Worm (Caenorhabditis elegans) whole organism, young adult: ENCODE measurements around the gene pig-1.

ENCODE experiments used
- B0019.2 ChIP-seq: fragments of 200-800 bp; sonication (Bioruptor generic); conservative IDR thresholded peaks from 2 replicates; pipeline ENCODE4 v1.3.6; 2022; ENCODE audit warnings: missing genetic modification reagents, missing genetic modification characterization, missing compliant biosample characterization
- B0261.1 ChIP-seq: sonication (generic microtip); optimal IDR thresholded peaks from 2 replicates; lab custom pipeline; 2016; ENCODE audit warnings: mild to moderate bottlenecking, missing genetic modification characterization, moderate library complexity, missing compliant biosample characterization
- C17E4.6 ChIP-seq: fragments of 200-800 bp; sonication (Bioruptor generic); IDR thresholded peaks from 2 replicates; pipeline ENCODE4 v1.3.6; 2022; ENCODE audit warnings: missing genetic modification reagents, missing genetic modification characterization, missing compliant biosample characterization
- F10E7.11 ChIP-seq: sonication (generic microtip); optimal IDR thresholded peaks from 2 replicates; lab custom pipeline; 2017; ENCODE audit warnings: mild to moderate bottlenecking, missing genetic modification characterization, moderate library complexity, missing compliant biosample characterization
- F23B12.7 ChIP-seq: sonication (generic microtip); optimal IDR thresholded peaks from 2 replicates; lab custom pipeline; 2017; ENCODE audit warnings: missing genetic modification characterization, mild to moderate bottlenecking, missing compliant biosample characterization, antibody characterized with exemption, moderate library complexity; ENCODE audit not compliant: insufficient read depth
- F37B4.10 ChIP-seq: fragments of 200-800 bp; sonication (Bioruptor generic); IDR thresholded peaks from 2 replicates; pipeline ENCODE4 v1.3.6; 2022; ENCODE audit warnings: missing genetic modification characterization, missing compliant biosample characterization
- F39B2.1 ChIP-seq: fragments of 200-800 bp; sonication (Bioruptor generic); IDR thresholded peaks from 2 replicates; pipeline ENCODE4 v1.3.6; 2022; ENCODE audit warnings: missing genetic modification reagents, missing genetic modification characterization, missing compliant biosample characterization
- F55B11.4 ChIP-seq: sonication (generic microtip); optimal IDR thresholded peaks from 2 replicates; lab custom pipeline; 2016; ENCODE audit warnings: missing compliant biosample characterization, missing genetic modification characterization, borderline replicate concordance; ENCODE audit not compliant: insufficient read depth
- F57A8.1 ChIP-seq: fragments of 200-800 bp; sonication (Bioruptor generic); optimal IDR thresholded peaks from 2 replicates; lab custom pipeline; 2018; ENCODE audit warnings: mild to moderate bottlenecking, missing genetic modification characterization, moderate library complexity, missing compliant biosample characterization
- F57C9.4 ChIP-seq: sonication (generic microtip); optimal IDR thresholded peaks from 2 replicates; lab custom pipeline; 2017; ENCODE audit warnings: mild to moderate bottlenecking, missing genetic modification characterization, missing compliant biosample characterization
- K11D2.4 ChIP-seq: fragments of 200-800 bp; sonication (Bioruptor generic); IDR thresholded peaks from 2 replicates; pipeline ENCODE4 v1.3.6; 2022; ENCODE audit warnings: missing genetic modification reagents, missing genetic modification characterization, missing compliant biosample characterization
- Y53F4B.3 ChIP-seq: fragments of 200-800 bp; sonication (Bioruptor generic); IDR thresholded peaks from 2 replicates; pipeline ENCODE4 v1.3.6; 2022; ENCODE audit warnings: missing genetic modification reagents, missing genetic modification characterization, missing compliant biosample characterization
- Y53G8AR.9 ChIP-seq: fragments of 200-800 bp; sonication (Bioruptor generic); conservative IDR thresholded peaks from 2 replicates; pipeline ENCODE4 v1.3.6; 2022; ENCODE audit warnings: missing genetic modification reagents, missing genetic modification characterization, missing compliant biosample characterization
- akir-1 ChIP-seq: fragments of 200-800 bp; sonication (Bioruptor generic); optimal IDR thresholded peaks from 2 replicates; lab custom pipeline; 2018; ENCODE audit warnings: mild to moderate bottlenecking, missing genetic modification characterization, moderate library complexity, missing compliant biosample characterization
- attf-5 ChIP-seq: fragments of 200-800 bp; sonication (Bioruptor generic); optimal IDR thresholded peaks from 2 replicates; lab custom pipeline; 2018; ENCODE audit warnings: mild to moderate bottlenecking, missing genetic modification characterization, missing compliant biosample characterization
- attf-6 ChIP-seq: fragments of 200-800 bp; sonication (Bioruptor generic); IDR thresholded peaks from 2 replicates; pipeline ENCODE4 v1.3.6; 2022; ENCODE audit warnings: missing genetic modification reagents, missing genetic modification characterization, missing compliant biosample characterization
- ccch-3 ChIP-seq: fragments of 200-800 bp; sonication (Bioruptor generic); optimal IDR thresholded peaks from 2 replicates; lab custom pipeline; 2018; ENCODE audit warnings: mild to moderate bottlenecking, missing genetic modification characterization, missing compliant biosample characterization
- cebp-2 ChIP-seq: fragments of 200-800 bp; sonication (Bioruptor generic); IDR thresholded peaks from 2 replicates; pipeline ENCODE4 v1.3.6; 2022; ENCODE audit warnings: missing genetic modification characterization, missing compliant biosample characterization
- ceh-100 ChIP-seq: fragments of 200-800 bp; sonication (Bioruptor generic); IDR thresholded peaks from 2 replicates; pipeline ENCODE4 v1.3.6; 2022; ENCODE audit warnings: missing genetic modification reagents, missing genetic modification characterization, missing compliant biosample characterization
- ceh-58 ChIP-seq: fragments of 200-800 bp; sonication (Bioruptor generic); IDR thresholded peaks from 2 replicates; pipeline ENCODE4 v1.3.6; 2022; ENCODE audit warnings: missing genetic modification characterization, missing compliant biosample characterization
- egl-18 ChIP-seq: fragments of 200-800 bp; sonication (Bioruptor generic); IDR thresholded peaks from 2 replicates; pipeline ENCODE4 v1.3.6; 2022; ENCODE audit warnings: missing genetic modification reagents, missing genetic modification characterization, missing compliant biosample characterization
- egl-44 ChIP-seq: fragments of 200-800 bp; sonication (Bioruptor generic); IDR thresholded peaks from 2 replicates; pipeline ENCODE4 v1.3.6; 2022; ENCODE audit warnings: missing genetic modification reagents, missing genetic modification characterization, missing compliant biosample characterization
- egrh-3 ChIP-seq: fragments of 200-800 bp; sonication (Bioruptor generic); IDR thresholded peaks from 2 replicates; pipeline ENCODE4 v1.3.6; 2022; ENCODE audit warnings: missing genetic modification reagents, missing genetic modification characterization, missing compliant biosample characterization
- ekl-4 ChIP-seq: fragments of 200-800 bp; sonication (Bioruptor generic); IDR thresholded peaks from 2 replicates; pipeline ENCODE4 v1.3.6; 2022; ENCODE audit warnings: missing genetic modification reagents, missing genetic modification characterization, missing compliant biosample characterization
- hlh-12 ChIP-seq: sonication (generic microtip); optimal IDR thresholded peaks from 2 replicates; lab custom pipeline; 2016; ENCODE audit warnings: missing genetic modification characterization, missing compliant biosample characterization
- hlh-26 ChIP-seq: fragments of 200-800 bp; sonication (Bioruptor generic); conservative IDR thresholded peaks from 2 replicates; pipeline ENCODE4 v1.3.6; 2022; ENCODE audit warnings: missing genetic modification reagents, missing genetic modification characterization, missing compliant biosample characterization
- hsf-1 ChIP-seq: fragments of 200-800 bp; sonication (Bioruptor generic); IDR thresholded peaks from 2 replicates; pipeline ENCODE4 v1.3.6; 2022; ENCODE audit warnings: missing genetic modification reagents, missing genetic modification characterization, missing compliant biosample characterization
- madf-8 ChIP-seq: fragments of 200-800 bp; sonication (Bioruptor generic); conservative IDR thresholded peaks from 2 replicates; pipeline ENCODE4 v1.3.6; 2022; ENCODE audit warnings: missing genetic modification reagents, missing genetic modification characterization, missing compliant biosample characterization
- mcd-1 ChIP-seq: fragments of 200-800 bp; sonication (Bioruptor generic); IDR thresholded peaks from 2 replicates; pipeline ENCODE4 v1.3.6; 2022; ENCODE audit warnings: missing genetic modification reagents, missing genetic modification characterization, missing compliant biosample characterization
- mel-28 ChIP-seq: sonication (generic microtip); optimal IDR thresholded peaks from 2 replicates; lab custom pipeline; 2016; ENCODE audit warnings: borderline replicate concordance, mild to moderate bottlenecking, missing genetic modification characterization, missing compliant biosample characterization
- mes-4 ChIP-seq: sonication (generic microtip); optimal IDR thresholded peaks from 2 replicates; lab custom pipeline; 2016; ENCODE audit warnings: missing genotype, missing genetic modification characterization, missing compliant biosample characterization
- mxl-1 ChIP-seq: sonication (generic microtip); optimal IDR thresholded peaks from 2 replicates; lab custom pipeline; 2016; ENCODE audit warnings: missing genetic modification characterization, missing compliant biosample characterization
- nfya-1 ChIP-seq: sonication (generic microtip); optimal IDR thresholded peaks from 2 replicates; lab custom pipeline; 2017; ENCODE audit warnings: antibody characterized with exemption, missing compliant biosample characterization, missing genetic modification characterization, borderline replicate concordance; ENCODE audit not compliant: insufficient read depth
- pbrm-1 ChIP-seq: fragments of 200-800 bp; sonication (Bioruptor generic); IDR thresholded peaks from 2 replicates; pipeline ENCODE4 v1.3.6; 2022; ENCODE audit warnings: missing genetic modification reagents, missing genetic modification characterization, missing compliant biosample characterization
- sea-2 ChIP-seq: fragments of 200-800 bp; sonication (Bioruptor generic); IDR thresholded peaks from 2 replicates; pipeline ENCODE4 v1.3.6; 2022; ENCODE audit warnings: missing genetic modification characterization, missing compliant biosample characterization
- snpc-1.1 ChIP-seq: sonication (generic microtip); optimal IDR thresholded peaks from 2 replicates; lab custom pipeline; 2017; ENCODE audit warnings: missing genetic modification characterization, mild to moderate bottlenecking, missing compliant biosample characterization, antibody characterized with exemption, moderate library complexity, missing genotype, missing genetic modification reagents; ENCODE audit not compliant: insufficient read depth
- snpc-4 ChIP-seq, 5 experiments: fragments of 150-350 bp in 1 of 5; sonication (generic microtip) in 4 of 5; optimal IDR thresholded peaks; 2 replicates each; lab custom pipeline; 2014 to 2018; ENCODE audit warnings: missing genetic modification characterization in 5 of 5, missing biosample characterization in 3 of 5, antibody characterized with exemption in 2 of 5, mild to moderate bottlenecking in 2 of 5, missing compliant biosample characterization in 2 of 5, missing genotype in 2 of 5, moderate library complexity in 2 of 5, missing genetic modification reagents in 1 of 5
- tbp1 ChIP-seq: fragments of 200-800 bp; sonication (Bioruptor generic); optimal IDR thresholded peaks from 2 replicates; lab custom pipeline; 2018; ENCODE audit warnings: mild to moderate bottlenecking, missing genetic modification characterization, missing compliant biosample characterization
- unc-130 ChIP-seq: sonication (generic microtip); optimal IDR thresholded peaks from 2 replicates; lab custom pipeline; 2016; ENCODE audit warnings: missing genetic modification reagents, missing genetic modification characterization, missing compliant biosample characterization
- xnd-1 ChIP-seq: sonication (generic microtip); optimal IDR thresholded peaks from 2 replicates; lab custom pipeline; 2016; ENCODE audit warnings: missing genotype, missing genetic modification reagents, missing genetic modification characterization, missing compliant biosample characterization
- zfh-2 ChIP-seq: fragments of 200-800 bp; sonication (Bioruptor generic); conservative IDR thresholded peaks from 2 replicates; pipeline ENCODE4 v1.3.6; 2022; ENCODE audit warnings: missing genetic modification reagents, missing genetic modification characterization, missing compliant biosample characterization
- ztf-22 ChIP-seq: fragments of 200-800 bp; sonication (Bioruptor generic); optimal IDR thresholded peaks from 2 replicates; lab custom pipeline; 2018; ENCODE audit warnings: mild to moderate bottlenecking, missing genetic modification characterization, moderate library complexity, missing compliant biosample characterization
- ztf-28 ChIP-seq: fragments of 200-800 bp; sonication (Bioruptor generic); IDR thresholded peaks from 2 replicates; pipeline ENCODE4 v1.3.6; 2022; ENCODE audit warnings: missing genetic modification reagents, missing genetic modification characterization, missing compliant biosample characterization

pig-1 gene

ce11 chrIV:466569-466968 is 52.7 kb downstream of the pig-1 start:
- no peak for TF ChIP-seq ceh-58 (GFP tag; lab: Robert Waterston, UW)
- TF ChIP-seq akir-1 (GFP tag; lab: Kevin White, UChicago), result no peak
- no peak for TF ChIP-seq ccch-3
- TF ChIP-seq egl-18 (GFP tag; lab: Robert Waterston, UW), result no peak
- TF ChIP-seq, all 124 proteins: peak for 0

- TF ChIP-seq hsf-1 (GFP tag; lab: Robert Waterston, UW) (no peak), K11D2.4 (GFP tag; lab: Robert Waterston, UW) (0 out of 2 replicates have a peak, but pooled peaks have one; percentile 50), B0261.1 (tag; lab: Kevin White, UChicago) (no peak), mcd-1 (GFP tag; lab: Robert Waterston, UW) (no peak), ztf-28 (GFP tag; lab: Robert Waterston, UW) (0 out of 2 replicates have a peak, but pooled peaks have one; percentile 43), F23B12.7 (tag; lab: Kevin White, UChicago) (no peak), snpc-1.1 (tag; lab: Kevin White, UChicago) (peak; percentile 56), mel-28 (tag; lab: Kevin White, UChicago) (no peak), hlh-12 (no peak), egl-44 (no peak), ekl-4 (GFP tag; lab: Robert Waterston, UW) (no peak), zfh-2 (GFP tag; lab: Robert Waterston, UW) (peak; percentile 80), F37B4.10 (no peak), xnd-1 (tag; lab: Kevin White, UChicago) (no peak), C17E4.6 (GFP tag; lab: Robert Waterston, UW) (no peak), snpc-4 (GFP tag; optimal IDR thresholded peaks at IDR 0.05; lab: Kevin White, UChicago) (no peak), snpc-4 (tag; optimal IDR thresholded peaks at IDR 0.05; lab: Kevin White, UChicago) (peak in 3 of 4 experiments; percentile 6 to 82 (median 38)), cebp-2 (GFP tag; lab: Robert Waterston, UW) (no peak)
- TF ChIP-seq, all 124 proteins: peak for 5
Observed at ce11 chrIV:462050-462449, 57.2 kb downstream of the pig-1 start.

DNA sequence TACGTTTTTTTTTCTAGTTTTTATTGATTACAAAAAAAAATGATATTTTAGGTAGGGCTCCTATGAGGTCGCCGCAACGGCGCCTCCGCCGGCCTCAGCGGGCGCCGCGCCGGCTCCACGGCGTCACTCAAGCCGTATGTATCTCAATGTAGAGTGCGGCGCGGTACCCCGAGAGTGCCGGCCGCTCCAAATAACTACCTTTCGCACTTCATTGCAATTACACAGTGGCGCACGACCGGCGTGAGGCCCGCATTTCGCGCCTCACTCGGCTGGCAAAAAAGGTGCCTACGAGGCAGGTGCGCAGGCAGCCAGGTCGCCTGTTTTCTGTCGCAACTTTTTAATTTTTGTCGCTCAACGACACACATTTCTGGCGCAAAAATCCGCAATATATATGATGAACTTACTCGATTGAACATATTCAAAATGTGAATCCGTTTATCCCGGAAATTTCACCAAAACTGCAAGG is 58.6 kb downstream of the pig-1 start, which contains the start of gene M04G7.2:
Gene M04G7.2, minus strand, starts transcription at position 416 of the 466 bp plus-strand sequence.
- TF ChIP-seq mes-4 (no peak), ztf-22 (no peak), egl-44 (no peak), egrh-3 (GFP tag; lab: Robert Waterston, UW) (peak; percentile 26; the same call in 1 of the 2 replicates), attf-5 (GFP tag; lab: Kevin White, UChicago) (no peak), zfh-2 (GFP tag; lab: Robert Waterston, UW) (peak; percentile 85), mcd-1 (GFP tag; lab: Robert Waterston, UW) (0 out of 2 replicates have a peak, but pooled peaks have one; percentile 32), B0261.1 (tag; lab: Kevin White, UChicago) (no peak), pbrm-1 (GFP tag; lab: Robert Waterston, UW) (no peak), mxl-1 (tag; lab: Kevin White, UChicago) (no peak), tbp1 (GFP tag; lab: Kevin White, UChicago) (no peak), attf-6 (GFP tag; lab: Robert Waterston, UW) (no peak), F57A8.1 (GFP tag; lab: Kevin White, UChicago) (no peak), ccch-3 (no peak), ceh-100 (GFP tag; lab: Robert Waterston, UW) (no peak), nfya-1 (tag; lab: Kevin White, UChicago) (no peak), unc-130 (GFP tag; lab: Kevin White, UChicago) (no peak), Y53F4B.3 (GFP tag; lab: Robert Waterston, UW) (no peak), Y53G8AR.9 (GFP tag; lab: Robert Waterston, UW) (no peak), F55B11.4 (tag; lab: Kevin White, UChicago) (no peak), cebp-2 (GFP tag; lab: Robert Waterston, UW) (no peak), sea-2 (no peak), hlh-26 (no peak), madf-8 (GFP tag; lab: Robert Waterston, UW) (no peak), F39B2.1 (GFP tag; lab: Robert Waterston, UW) (no peak), F10E7.11 (tag; lab: Kevin White, UChicago) (no peak), F57C9.4 (tag; lab: Kevin White, UChicago) (no peak), B0019.2 (GFP tag; lab: Robert Waterston, UW) (no peak), ztf-28 (GFP tag; lab: Robert Waterston, UW) (0 out of 2 replicates have a peak, but pooled peaks have one; percentile 70), mel-28 (tag; lab: Kevin White, UChicago) (no peak)
